Fruit fly (Drosophila melanogaster): ENCODE data around the gene kst.

The kst gene

DNA sequence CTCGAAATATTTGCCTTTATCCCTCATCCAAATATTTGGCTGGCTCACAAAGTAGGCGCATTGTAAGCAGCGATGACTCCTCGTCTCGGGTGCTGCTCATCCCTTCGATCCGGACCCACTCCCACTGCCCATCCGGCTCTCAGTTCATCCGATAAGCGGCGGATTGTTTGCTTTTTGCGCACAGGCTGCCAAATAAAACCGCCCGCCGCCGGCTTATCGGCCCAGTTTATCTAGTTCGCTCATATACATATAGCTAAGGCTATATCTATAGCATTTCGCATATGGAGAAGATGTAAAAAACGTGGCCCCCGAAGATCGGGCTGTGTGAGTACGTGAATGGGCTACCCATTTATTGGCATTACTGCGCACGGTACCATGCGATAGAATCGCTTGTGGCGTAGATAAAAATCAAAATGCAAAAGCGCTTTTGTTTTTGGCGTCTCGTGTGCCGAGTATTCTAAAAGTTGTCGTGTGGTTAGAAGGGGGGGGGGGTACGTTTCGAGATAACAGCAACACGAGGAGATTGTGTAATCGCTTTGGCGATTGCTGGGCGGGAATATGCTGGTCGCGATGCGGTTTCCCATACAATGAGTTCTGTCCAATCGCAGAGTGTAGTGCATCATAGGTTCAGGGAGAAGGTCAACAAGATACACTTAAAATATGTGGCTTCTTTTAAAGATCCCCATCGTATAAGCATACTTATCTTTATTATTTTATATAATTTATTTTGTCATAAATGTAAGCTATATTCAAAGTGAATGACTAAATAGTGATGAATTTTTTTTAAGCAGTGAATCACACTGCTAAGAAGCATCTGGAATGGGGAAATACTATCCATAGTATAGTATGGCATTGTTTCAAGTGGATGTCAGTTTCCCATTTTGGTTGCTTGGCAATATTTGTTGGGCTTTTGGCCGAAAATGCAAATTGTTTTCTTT is 27.7 kb upstream of the kst start (continued):
- TF ChIP-seq ATbp (GFP tag; optimal IDR thresholded peaks at IDR 0.05) (no peak), CG11695 (GFP tag; IDR thresholded peaks at IDR 0.05) (no peak), vfl (GFP tag; optimal IDR thresholded peaks at IDR 0.05) (no peak), MTF-1 (GFP tag; optimal IDR thresholded peaks at IDR 0.05; ENCODE audit: borderline replicate concordance) (peak; percentile 99), chinmo (GFP tag; IDR thresholded peaks at IDR 0.05; ENCODE audit: partially characterized antibody) (peak; percentile 86; the same call in 1 of the 4 replicates), Dbx (GFP tag; IDR thresholded peaks at IDR 0.05) (no peak), twi (tag; optimal IDR thresholded peaks at IDR 0.05) (no peak), vnd (GFP tag; IDR thresholded peaks at IDR 0.05; ENCODE audit: partially characterized antibody) (0 out of 3 replicates have a peak, but pooled peaks have one; percentile 23), lilli (GFP tag; optimal IDR thresholded peaks at IDR 0.05) (no peak), crp (GFP tag; optimal IDR thresholded peaks at IDR 0.05) (no peak), CG4424 (GFP tag; optimal IDR thresholded peaks at IDR 0.05) (no peak), fru (optimal IDR thresholded peaks at IDR 0.05) (no peak), Fer2 (tag; optimal IDR thresholded peaks at IDR 0.05) (no peak), ems (GFP tag; optimal IDR thresholded peaks at IDR 0.05) (no peak), BEAF-32 (GFP tag; optimal IDR thresholded peaks at IDR 0.05) (no peak), Lhr (GFP tag; optimal IDR thresholded peaks at IDR 0.05) (no peak), Chrac-16 (GFP tag; optimal IDR thresholded peaks at IDR 0.05) (no peak), Hr3 (GFP tag; optimal IDR thresholded peaks at IDR 0.05) (no peak)

DNA sequence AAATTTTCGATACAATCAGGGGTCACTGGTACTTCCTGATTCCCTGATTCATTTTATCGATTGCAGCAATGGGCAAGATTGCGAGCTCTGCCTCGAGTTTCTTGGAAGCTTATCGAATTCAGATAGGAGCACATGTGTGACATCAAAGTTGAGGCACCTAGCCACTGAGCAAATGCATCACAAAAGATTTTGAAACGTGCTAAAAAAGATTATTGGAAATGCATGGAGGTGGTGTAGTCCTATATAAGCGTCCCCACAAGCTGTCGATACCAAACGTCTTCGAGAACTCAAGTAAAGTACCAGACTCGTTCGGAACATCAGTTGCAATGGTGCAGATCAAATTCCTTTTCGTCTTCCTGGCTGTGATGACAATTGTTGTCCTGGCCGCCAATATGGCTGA is 22.6 kb upstream of the kst start, which contains the start of gene Drsl2:
Gene Drsl2 (plus strand): TSS at position 301 of the 400 bp plus-strand sequence.
- TF ChIP-seq Ets65A (GFP tag) (peak; percentile 4), sens-2 (GFP tag; IDR thresholded peaks at IDR 0.05) (no peak)

DNA sequence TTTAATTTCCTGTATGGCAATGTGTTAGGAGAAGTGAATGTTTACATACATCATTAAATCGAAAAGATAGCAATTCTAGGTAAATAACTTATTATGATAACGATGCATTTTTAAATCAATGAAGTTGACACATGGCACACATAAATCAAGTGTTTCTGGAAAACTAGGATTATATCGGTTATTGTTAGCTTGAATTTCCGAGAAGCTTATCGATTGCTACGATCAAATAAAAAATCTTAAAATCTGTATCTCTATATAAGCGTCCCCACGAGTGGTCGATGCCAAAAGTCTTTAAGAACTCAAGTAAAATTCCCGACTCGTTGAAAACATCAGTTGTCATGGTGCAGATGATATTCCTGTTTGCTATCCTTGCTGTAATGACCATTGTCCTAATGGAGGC is 22.0 kb upstream of the kst start, which contains the start of gene Drsl3:
Gene Drsl3 (plus strand): TSS at position 301 of the 400 bp plus-strand sequence.
- TF ChIP-seq wdn (GFP tag; IDR thresholded peaks at IDR 0.05) (0 out of 2 replicates have a peak, but pooled peaks have one; percentile 10), CG2199 (GFP tag; IDR thresholded peaks at IDR 0.05) (no peak)

DNA sequence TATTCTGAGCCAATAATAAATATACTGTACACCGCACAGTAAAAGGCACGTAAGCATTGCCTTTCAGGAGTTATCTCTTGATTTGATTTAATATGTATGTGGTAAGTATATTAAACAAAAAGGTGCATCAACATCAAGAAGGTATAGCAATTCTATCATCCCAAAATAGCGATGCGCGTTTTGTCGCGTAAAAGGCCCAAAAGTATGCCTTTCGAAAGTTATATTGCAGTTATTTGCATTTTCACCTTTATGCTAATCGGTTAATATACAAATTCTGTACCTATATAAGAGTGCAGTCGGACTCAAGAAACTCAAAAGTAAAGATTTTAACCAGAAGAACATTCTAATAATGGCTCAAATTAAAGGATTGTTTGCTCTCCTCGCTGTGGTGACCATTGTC is 21.4 kb upstream of the kst start, which contains the start of gene Drsl4:
Gene Drsl4 (plus strand): TSS at position 333 of the 400 bp plus-strand sequence.
- no peak for TF ChIP-seq bowl (GFP tag; IDR thresholded peaks at IDR 0.05)
- TF ChIP-seq vvl (GFP tag; IDR thresholded peaks at IDR 0.05), result peak; percentile 82; the same call in 1 of the 2 replicates
- no peak for TF ChIP-seq CG1792 (GFP tag; optimal IDR thresholded peaks at IDR 0.05)
- TF ChIP-seq H15 (GFP tag; IDR thresholded peaks at IDR 0.05), result no peak
- TF ChIP-seq Sry-β (GFP tag; optimal IDR thresholded peaks at IDR 0.05), result peak; percentile 37
- no peak for TF ChIP-seq CG6791 (GFP tag; IDR thresholded peaks at IDR 0.05; ENCODE audit: partially characterized antibody)
- no peak for TF ChIP-seq ttk (GFP tag; IDR thresholded peaks at IDR 0.05)
- no peak for TF ChIP-seq hkb (optimal IDR thresholded peaks at IDR 0.05)
- no peak for TF ChIP-seq hkb (GFP tag; IDR thresholded peaks at IDR 0.05)
- peak; percentile 0 for TF ChIP-seq sens (GFP tag)

DNA sequence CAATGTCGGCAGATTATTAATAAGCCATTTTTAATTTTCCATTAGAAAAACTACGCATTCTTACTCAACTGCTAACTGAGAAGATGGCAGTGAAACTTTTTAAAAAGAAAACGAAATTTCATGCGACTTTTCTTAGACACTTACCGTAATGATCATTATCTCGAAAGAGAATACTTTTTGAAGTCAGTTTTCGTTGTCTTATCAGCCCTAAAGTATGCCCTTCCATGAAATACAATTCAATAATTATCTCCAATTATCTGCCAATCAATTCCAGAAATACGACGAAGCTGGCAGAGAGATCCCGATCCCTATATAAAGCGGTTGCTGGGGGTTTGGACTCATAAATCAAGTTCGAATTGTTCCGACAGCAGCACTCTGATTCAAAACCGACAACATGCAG is 20.2 kb upstream of the kst start, which contains the start of gene Drsl5:
Gene Drsl5 (plus strand): TSS at position 341 of the 400 bp plus-strand sequence.
- TF ChIP-seq grn (GFP tag; optimal IDR thresholded peaks at IDR 0.05), result peak; percentile 49
- no peak for TF ChIP-seq dm (GFP tag; optimal IDR thresholded peaks at IDR 0.05)
- TF ChIP-seq CG10565 (GFP tag; optimal IDR thresholded peaks at IDR 0.05), result no peak
- no peak for TF ChIP-seq CG15696 (tag; optimal IDR thresholded peaks at IDR 0.05)
- TF ChIP-seq odd (GFP tag; optimal IDR thresholded peaks at IDR 0.05), result no peak
- no peak for TF ChIP-seq trh (GFP tag; optimal IDR thresholded peaks at IDR 0.05)
- 0 out of 2 replicates have a peak, but pooled peaks have one; percentile 33 for TF ChIP-seq ara (GFP tag; IDR thresholded peaks at IDR 0.05)
- no peak for TF ChIP-seq CG9797 (GFP tag; optimal IDR thresholded peaks at IDR 0.05)
- no peak for TF ChIP-seq CG4282 (GFP tag; optimal IDR thresholded peaks at IDR 0.05)
- TF ChIP-seq CG14710 (tag; optimal IDR thresholded peaks at IDR 0.05), result no peak
- no peak for TF ChIP-seq ATbp (GFP tag; optimal IDR thresholded peaks at IDR 0.05)
- TF ChIP-seq zen (tag; optimal IDR thresholded peaks at IDR 0.05), result peak; percentile 23
- no peak for TF ChIP-seq ap (GFP tag; IDR thresholded peaks at IDR 0.05)
- TF ChIP-seq CG8388 (GFP tag; optimal IDR thresholded peaks at IDR 0.05), result peak; percentile 98
